Fruit fly (Drosophila melanogaster): ENCODE data around the gene CG3719.

Gene CG3719

DNA sequence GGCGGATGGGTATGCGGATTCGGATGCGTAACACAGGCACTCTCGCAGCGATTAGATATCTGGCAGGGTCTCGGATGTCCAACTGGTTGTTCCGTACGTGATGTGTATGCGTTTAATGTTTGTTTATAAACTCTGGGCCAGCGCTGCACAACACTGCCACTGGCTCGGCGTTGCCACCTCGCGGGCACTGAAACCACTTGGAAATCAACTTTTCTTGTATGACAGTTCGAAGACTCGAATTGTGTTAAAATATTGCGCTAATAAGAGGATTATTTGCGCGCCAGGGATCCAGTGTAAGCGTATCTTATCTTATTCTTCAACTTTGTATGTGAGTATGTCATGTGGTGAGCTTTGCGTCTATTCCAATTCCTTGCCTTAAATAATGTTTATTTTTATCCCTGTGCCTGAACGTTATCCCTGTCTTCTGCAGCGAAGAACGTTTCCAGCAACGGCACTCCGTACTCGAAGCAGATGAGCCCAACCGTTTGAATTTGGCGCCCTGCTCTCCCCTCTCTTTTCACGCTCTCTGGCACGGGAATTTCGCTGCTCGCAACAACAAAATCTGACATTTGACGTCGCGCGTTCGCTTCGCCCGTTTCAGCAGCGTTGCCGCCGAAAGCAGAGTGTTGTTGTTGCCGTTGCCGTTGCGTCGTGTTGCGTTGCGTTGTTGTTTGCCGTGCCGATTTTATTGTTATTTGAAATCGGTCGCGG is at the start of gene CG3719, which contains the start of gene CG32813:
Gene CG3719, minus strand, starts transcription at position 131 of the 711 bp plus-strand sequence.
Gene CG32813, plus strand, starts transcription at position 565 of the 711 bp plus-strand sequence.
- no peak for TF ChIP-seq ttk (optimal IDR thresholded peaks at IDR 0.05)
- no peak for TF ChIP-seq Myc (optimal IDR thresholded peaks at IDR 0.05)
- TF ChIP-seq h (optimal IDR thresholded peaks at IDR 0.05) = no peak
- no peak for TF ChIP-seq psq (optimal IDR thresholded peaks at IDR 0.05)
- no peak for TF ChIP-seq Sin3A (optimal IDR thresholded peaks at IDR 0.05)

DNA sequence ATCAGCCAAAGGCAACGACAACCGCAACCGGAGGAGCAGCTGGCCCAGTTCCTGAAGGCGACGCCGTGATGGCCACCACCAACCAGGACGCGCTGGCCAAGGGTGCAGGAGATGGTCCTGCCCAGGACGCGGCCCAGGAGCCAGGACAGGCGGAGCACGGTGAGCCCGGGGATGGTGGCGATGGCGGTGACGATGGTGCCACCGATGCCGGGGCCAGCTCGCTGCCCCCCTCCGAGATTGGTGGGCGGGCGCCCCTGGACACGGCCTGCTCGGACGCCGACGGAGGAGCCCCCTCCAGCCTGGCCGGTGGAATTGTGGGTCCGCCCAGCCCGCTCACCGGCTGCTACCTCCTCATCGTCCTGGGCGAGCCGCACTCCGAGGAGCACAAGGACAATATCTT is 34.0 kb upstream of the CG3719 start:
- TF ChIP-seq Myc (optimal IDR thresholded peaks at IDR 0.05) (no peak), psq (optimal IDR thresholded peaks at IDR 0.05) (no peak), Sin3A (optimal IDR thresholded peaks at IDR 0.05) (no peak), ttk (optimal IDR thresholded peaks at IDR 0.05) (no peak), insv (optimal IDR thresholded peaks at IDR 0.05) (no peak), h (optimal IDR thresholded peaks at IDR 0.05) (no peak)

dm6 chrX:1411225-1411932 is 31.1 kb upstream of the CG3719 start:
- no peak for TF ChIP-seq psq (optimal IDR thresholded peaks at IDR 0.05)
- no peak for TF ChIP-seq insv (optimal IDR thresholded peaks at IDR 0.05)
- no peak for TF ChIP-seq ttk (optimal IDR thresholded peaks at IDR 0.05)
- no peak for TF ChIP-seq h (optimal IDR thresholded peaks at IDR 0.05)
- TF ChIP-seq Sin3A (optimal IDR thresholded peaks at IDR 0.05) = no peak
- TF ChIP-seq Myc (optimal IDR thresholded peaks at IDR 0.05) = no peak

dm6 chrX:1410312-1410711 is 30.0 kb upstream of the CG3719 start:
- TF ChIP-seq psq (optimal IDR thresholded peaks at IDR 0.05) (no peak), insv (optimal IDR thresholded peaks at IDR 0.05) (no peak), Myc (optimal IDR thresholded peaks at IDR 0.05) (no peak), ttk (optimal IDR thresholded peaks at IDR 0.05) (no peak), h (optimal IDR thresholded peaks at IDR 0.05) (no peak), Sin3A (optimal IDR thresholded peaks at IDR 0.05) (no peak)

DNA sequence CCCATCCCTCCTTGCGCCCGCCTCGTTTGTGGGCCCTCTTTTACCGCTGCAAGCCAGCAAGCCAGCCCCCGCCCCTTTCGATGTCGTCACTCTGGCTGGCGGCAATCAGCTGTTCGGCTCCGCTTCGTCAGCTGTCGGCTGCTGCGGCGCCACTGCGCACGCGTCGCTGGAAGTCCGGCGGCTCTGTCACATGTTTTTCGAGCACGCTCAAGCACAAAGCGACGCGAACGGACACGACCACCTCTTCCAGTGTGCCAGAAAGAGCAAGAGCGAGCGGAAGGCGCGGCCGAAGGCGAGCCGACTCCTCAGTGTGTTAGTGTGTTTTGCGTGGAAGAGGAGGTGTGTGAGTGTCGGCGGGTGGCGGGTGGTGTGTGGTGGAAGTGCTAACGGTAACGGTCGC is 28.7 kb upstream of the CG3719 start, which contains the start of gene futsch:
Gene futsch, plus strand, starts transcription at position 106 of the 400 bp plus-strand sequence.
- TF ChIP-seq Myc (optimal IDR thresholded peaks at IDR 0.05) (no peak), h (optimal IDR thresholded peaks at IDR 0.05) (no peak), Sin3A (optimal IDR thresholded peaks at IDR 0.05) (no peak), ttk (optimal IDR thresholded peaks at IDR 0.05) (no peak), psq (optimal IDR thresholded peaks at IDR 0.05) (no peak)

- TF ChIP-seq insv (optimal IDR thresholded peaks at IDR 0.05) (no peak), ttk (optimal IDR thresholded peaks at IDR 0.05) (no peak), h (optimal IDR thresholded peaks at IDR 0.05) (no peak), Myc (optimal IDR thresholded peaks at IDR 0.05) (no peak), Sin3A (optimal IDR thresholded peaks at IDR 0.05) (no peak), psq (optimal IDR thresholded peaks at IDR 0.05) (no peak)
These were observed 27.4 kb upstream of the CG3719 start for dm6 chrX:1407683-1408082.

DNA sequence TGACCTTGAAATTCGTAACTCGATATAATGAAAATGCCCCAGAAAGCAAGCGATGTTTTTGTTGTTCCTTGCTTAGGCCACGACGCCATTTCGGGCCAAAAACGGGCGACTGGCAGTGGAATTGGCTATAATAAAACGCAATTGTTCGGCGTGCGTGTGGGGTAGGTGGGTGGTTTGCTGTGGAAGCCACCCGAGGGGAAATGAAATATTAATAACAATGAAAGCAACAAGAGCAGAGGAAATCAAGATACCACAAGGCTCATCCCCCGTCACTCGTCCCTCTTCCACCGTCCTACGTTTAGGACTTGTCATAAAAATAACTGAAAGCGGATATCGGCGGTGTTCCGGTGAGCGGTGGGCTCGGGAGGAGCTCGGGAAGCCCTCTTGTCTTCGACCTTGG is 25.5 kb upstream of the CG3719 start:
- TF ChIP-seq Myc (optimal IDR thresholded peaks at IDR 0.05) (no peak), ttk (optimal IDR thresholded peaks at IDR 0.05) (no peak), Sin3A (optimal IDR thresholded peaks at IDR 0.05) (no peak), insv (optimal IDR thresholded peaks at IDR 0.05) (no peak), h (optimal IDR thresholded peaks at IDR 0.05) (no peak), psq (optimal IDR thresholded peaks at IDR 0.05) (no peak)

dm6 chrX:1405012-1405411 is 24.7 kb upstream of the CG3719 start:
- no peak for TF ChIP-seq Myc (optimal IDR thresholded peaks at IDR 0.05)
- no peak for TF ChIP-seq Sin3A (optimal IDR thresholded peaks at IDR 0.05)
- no peak for TF ChIP-seq h (optimal IDR thresholded peaks at IDR 0.05)
- TF ChIP-seq insv (optimal IDR thresholded peaks at IDR 0.05) = no peak
- no peak for TF ChIP-seq psq (optimal IDR thresholded peaks at IDR 0.05)
- TF ChIP-seq ttk (optimal IDR thresholded peaks at IDR 0.05) = no peak

DNA sequence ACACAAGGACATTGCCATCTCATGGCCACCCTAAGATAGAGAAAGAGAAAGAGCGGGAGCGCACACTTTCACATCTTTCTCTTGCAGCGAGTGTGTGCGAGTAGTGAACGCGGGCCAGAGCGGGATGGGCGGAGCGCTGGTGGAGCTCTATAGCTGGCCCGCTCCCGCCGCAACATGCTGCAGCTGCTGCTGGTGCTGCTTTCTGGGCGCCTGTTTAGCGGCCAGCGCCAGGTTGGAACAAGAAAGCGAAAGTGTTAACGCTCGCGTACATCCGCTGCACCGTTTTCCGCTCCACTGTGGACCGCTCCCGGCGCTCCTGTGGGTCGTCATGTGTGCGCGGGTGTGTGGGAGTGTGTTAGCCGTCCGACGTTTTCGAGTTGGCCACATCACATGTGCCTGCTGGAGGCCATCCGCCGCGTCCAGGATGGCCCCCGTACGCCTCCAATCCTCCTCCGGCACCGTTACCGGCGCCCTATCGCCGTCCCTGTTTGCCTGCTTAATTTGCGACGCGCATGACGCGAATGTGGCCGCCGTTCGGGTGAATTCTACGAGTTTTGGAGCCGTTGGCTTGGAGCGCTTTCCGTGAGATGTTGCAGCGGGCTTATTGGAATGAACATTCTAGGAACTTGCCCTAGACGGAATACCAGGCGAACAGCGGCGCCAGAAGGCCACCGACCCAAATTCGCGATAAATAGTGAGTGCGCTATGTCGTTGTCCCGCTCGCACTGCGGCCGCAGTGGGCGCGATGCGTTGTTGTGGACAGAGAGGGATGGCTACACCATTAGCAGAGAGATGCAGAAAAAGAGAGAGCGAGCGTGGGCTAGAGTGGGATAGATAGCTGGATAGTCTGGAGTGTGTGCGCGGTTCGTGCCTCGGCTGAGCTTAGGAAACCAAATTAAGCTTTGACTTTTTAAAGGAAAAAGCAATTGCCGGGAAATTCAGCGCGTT is 19.1 kb upstream of the CG3719 start:
- TF ChIP-seq Myc (optimal IDR thresholded peaks at IDR 0.05) = no peak
- no peak for TF ChIP-seq h (optimal IDR thresholded peaks at IDR 0.05)
- TF ChIP-seq psq (optimal IDR thresholded peaks at IDR 0.05) = no peak
- TF ChIP-seq Sin3A (optimal IDR thresholded peaks at IDR 0.05) = no peak
- no peak for TF ChIP-seq ttk (optimal IDR thresholded peaks at IDR 0.05)
- no peak for TF ChIP-seq insv (optimal IDR thresholded peaks at IDR 0.05)

DNA sequence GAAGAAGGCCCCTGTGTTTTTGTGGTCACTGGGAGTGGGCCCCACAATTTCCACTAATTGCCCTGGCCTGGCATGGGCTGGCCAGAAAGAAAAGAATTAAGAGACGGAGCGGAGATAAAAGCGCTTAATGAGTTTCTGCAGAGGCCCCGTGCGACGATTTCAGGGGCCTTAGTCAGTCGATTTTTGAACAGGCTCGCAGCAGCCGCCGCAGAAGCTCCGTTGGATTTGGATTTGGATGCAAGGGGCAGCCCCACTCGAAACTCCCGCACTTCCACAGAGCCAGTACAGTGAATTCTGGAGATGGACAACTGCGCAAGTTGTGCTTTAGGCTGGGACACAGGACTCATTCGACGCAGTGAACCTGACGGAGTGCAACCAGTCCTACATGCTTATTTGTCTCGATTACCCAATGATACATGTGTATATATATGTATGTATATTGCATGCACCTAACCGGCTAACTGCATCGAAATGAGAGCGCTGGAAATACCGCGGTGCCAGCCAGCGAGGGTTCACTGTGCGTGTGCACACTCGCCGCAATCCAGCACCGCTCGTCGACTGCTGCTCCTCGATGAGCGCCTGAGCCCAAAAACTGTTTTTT is 18.3 kb upstream of the CG3719 start:
- TF ChIP-seq ttk (optimal IDR thresholded peaks at IDR 0.05) (no peak), insv (optimal IDR thresholded peaks at IDR 0.05) (no peak), Myc (optimal IDR thresholded peaks at IDR 0.05) (no peak), Sin3A (optimal IDR thresholded peaks at IDR 0.05) (no peak), psq (optimal IDR thresholded peaks at IDR 0.05) (no peak), h (optimal IDR thresholded peaks at IDR 0.05) (no peak)
